Fruit fly (Drosophila melanogaster): ENCODE data around the gene Gale.

The Gale gene

dm6 chr3L:613578-614300, 34.6 kb upstream of the Gale start:
- TF ChIP-seq CG8478 (optimal IDR thresholded peaks at IDR 0.05) = no peak
- TF ChIP-seq CTCF (optimal IDR thresholded peaks at IDR 0.05) = no peak

- TF ChIP-seq CTCF (optimal IDR thresholded peaks at IDR 0.05) (no peak), CG8478 (optimal IDR thresholded peaks at IDR 0.05) (no peak)
Observed at dm6 chr3L:614751-615424, 33.5 kb upstream of the Gale start.

- TF ChIP-seq CTCF (optimal IDR thresholded peaks at IDR 0.05) = no peak
- TF ChIP-seq CG8478 (optimal IDR thresholded peaks at IDR 0.05) = no peak
Observed at dm6 chr3L:615425-616046, 32.8 kb upstream of the Gale start.

dm6 chr3L:616099-616481, 32.3 kb upstream of the Gale start:
- no peak for TF ChIP-seq CG8478 (optimal IDR thresholded peaks at IDR 0.05)
- no peak for TF ChIP-seq CTCF (optimal IDR thresholded peaks at IDR 0.05)

- TF ChIP-seq CTCF (optimal IDR thresholded peaks at IDR 0.05) (no peak), CG8478 (optimal IDR thresholded peaks at IDR 0.05) (no peak)
Observed at dm6 chr3L:616482-617148, 31.7 kb upstream of the Gale start.

dm6 chr3L:617926-618325, 30.4 kb upstream of the Gale start:
- TF ChIP-seq CTCF (optimal IDR thresholded peaks at IDR 0.05) = no peak
- no peak for TF ChIP-seq CG8478 (optimal IDR thresholded peaks at IDR 0.05)

dm6 chr3L:618347-619272, 29.7 kb upstream of the Gale start:
- no peak for TF ChIP-seq CTCF (optimal IDR thresholded peaks at IDR 0.05)
- TF ChIP-seq CG8478 (optimal IDR thresholded peaks at IDR 0.05) = no peak

dm6 chr3L:619427-620308, 28.7 kb upstream of the Gale start:
- no peak for TF ChIP-seq CG8478 (optimal IDR thresholded peaks at IDR 0.05)
- no peak for TF ChIP-seq CTCF (optimal IDR thresholded peaks at IDR 0.05)

- TF ChIP-seq CTCF (optimal IDR thresholded peaks at IDR 0.05) (no peak), CG8478 (optimal IDR thresholded peaks at IDR 0.05) (no peak)
Observed at dm6 chr3L:621097-621967, 27.0 kb upstream of the Gale start.

- no peak for TF ChIP-seq CG8478 (optimal IDR thresholded peaks at IDR 0.05)
- TF ChIP-seq CTCF (optimal IDR thresholded peaks at IDR 0.05) = no peak
Observed at dm6 chr3L:622357-622834, 26.0 kb upstream of the Gale start.

- no peak for TF ChIP-seq CG8478 (optimal IDR thresholded peaks at IDR 0.05)
- TF ChIP-seq CTCF (optimal IDR thresholded peaks at IDR 0.05) = no peak
Observed at dm6 chr3L:623556-623955, 24.8 kb upstream of the Gale start.

- no peak for TF ChIP-seq CG8478 (optimal IDR thresholded peaks at IDR 0.05)
Observed at dm6 chr3L:624203-624914, 24.0 kb upstream of the Gale start.
